Fruit fly (Drosophila melanogaster) whole organism, embryonic: ENCODE measurements around the gene CG42269.
A peak's percentile ranks its signal among the peaks of the same experiment; 100 is the strongest.

Source experiments
- ATbp ChIP-seq: fragments of 200-800 bp; sonication (Bioruptor generic); optimal IDR thresholded peaks from 2 replicates; lab custom pipeline; 2017; ENCODE audit warnings: missing biosample characterization, mild to moderate bottlenecking, missing genetic modification characterization, missing genetic modification reagents
- Bdp1 ChIP-seq: fragments of 200-800 bp; sonication (Bioruptor generic); optimal IDR thresholded peaks from 3 replicates; lab custom pipeline; 2016; ENCODE audit warnings: missing biosample characterization, missing genetic modification characterization
- Bgb ChIP-seq: fragments of 200-800 bp; sonication (Bioruptor generic); IDR thresholded peaks from 2 replicates; pipeline ENCODE4 v1.3.6; 2022; ENCODE audit warnings: missing biosample characterization, missing genetic modification characterization; ENCODE audit not compliant: partially characterized antibody
- CG1024 ChIP-seq: fragments of 200-800 bp; sonication (Bioruptor generic); IDR thresholded peaks from 2 replicates; pipeline ENCODE4 v1.3.6; 2022; ENCODE audit warnings: missing biosample characterization, missing genetic modification characterization
- CG10267 ChIP-seq: fragments of 200-800 bp; sonication (Bioruptor generic); optimal IDR thresholded peaks from 2 replicates; lab custom pipeline; 2018; ENCODE audit warnings: missing biosample characterization, mild to moderate bottlenecking, missing genetic modification characterization, moderate library complexity
- CG10979 ChIP-seq: fragments of 200-800 bp; sonication (Bioruptor generic); optimal IDR thresholded peaks from 2 replicates; lab custom pipeline; 2018; ENCODE audit warnings: missing biosample characterization, mild to moderate bottlenecking, missing genetic modification characterization, moderate library complexity
- CG12071 ChIP-seq: fragments of 200-800 bp; sonication (Bioruptor generic); optimal IDR thresholded peaks from 3 replicates; lab custom pipeline; 2018; ENCODE audit warnings: missing biosample characterization, mild to moderate bottlenecking, missing genetic modification characterization
- CG12219 ChIP-seq: fragments of 200-800 bp; sonication (Bioruptor generic); optimal IDR thresholded peaks from 3 replicates; lab custom pipeline; 2018; ENCODE audit warnings: missing biosample characterization, mild to moderate bottlenecking, missing genetic modification characterization
- CG12942 ChIP-seq: fragments of 200-800 bp; sonication (Bioruptor generic); optimal IDR thresholded peaks from 3 replicates; lab custom pipeline; 2016; ENCODE audit warnings: missing biosample characterization, missing genetic modification characterization
- CG14667 ChIP-seq: fragments of 200-800 bp; sonication (Bioruptor generic); IDR thresholded peaks from 2 replicates; pipeline ENCODE4 v1.3.6; 2022; ENCODE audit warnings: missing biosample characterization, missing genetic modification characterization
- CG14860 ChIP-seq: fragments of 200-800 bp; sonication (Bioruptor generic); IDR thresholded peaks from 3 replicates; pipeline ENCODE4 v1.3.6; 2022; ENCODE audit warnings: missing biosample characterization, missing genetic modification characterization; ENCODE audit not compliant: partially characterized antibody
- CG17829 ChIP-seq: fragments of 200-800 bp; optimal IDR thresholded peaks from 2 replicates; lab custom pipeline; 2019; ENCODE audit warnings: missing biosample characterization, mild to moderate bottlenecking, missing genetic modification characterization, moderate library complexity
- CG2712 ChIP-seq: fragments of 200-800 bp; optimal IDR thresholded peaks from 3 replicates; lab custom pipeline; 2019; ENCODE audit warnings: missing biosample characterization, mild to moderate bottlenecking, missing genetic modification characterization, moderate library complexity
- CG2875 ChIP-seq: fragments of 200-800 bp; sonication (Bioruptor generic); optimal IDR thresholded peaks from 2 replicates; lab custom pipeline; 2017; ENCODE audit warnings: missing biosample characterization, mild to moderate bottlenecking, missing genetic modification characterization, missing genetic modification reagents
- CG31365 ChIP-seq: fragments of 200-800 bp; sonication (Bioruptor generic); optimal IDR thresholded peaks from 2 replicates; lab custom pipeline; 2018; ENCODE audit warnings: missing biosample characterization, mild to moderate bottlenecking, missing genetic modification characterization
- CG3407 ChIP-seq: fragments of 200-800 bp; sonication (Bioruptor generic); optimal IDR thresholded peaks from 2 replicates; lab custom pipeline; 2018; ENCODE audit warnings: missing biosample characterization, mild to moderate bottlenecking, missing genetic modification characterization
- CG7987 ChIP-seq: fragments of 200-800 bp; sonication (Bioruptor generic); optimal IDR thresholded peaks from 2 replicates; lab custom pipeline; 2018; ENCODE audit warnings: missing biosample characterization, mild to moderate bottlenecking, missing genetic modification characterization, moderate library complexity
- CG9727 ChIP-seq: fragments of 200-800 bp; sonication (Bioruptor generic); optimal IDR thresholded peaks from 3 replicates; lab custom pipeline; 2017; ENCODE audit warnings: missing biosample characterization, mild to moderate bottlenecking, missing genetic modification characterization
- Dip2 ChIP-seq: fragments of 200-800 bp; sonication (Bioruptor generic); IDR thresholded peaks from 2 replicates; pipeline ENCODE4 v1.3.6; 2022; ENCODE audit warnings: missing biosample characterization, missing genetic modification characterization
- HHEX ChIP-seq: fragments of 200-800 bp; sonication (Bioruptor generic); optimal IDR thresholded peaks from 3 replicates; lab custom pipeline; 2017; ENCODE audit warnings: missing biosample characterization, mild to moderate bottlenecking, missing genetic modification characterization, missing genetic modification reagents
- Lhr ChIP-seq: fragments of 200-800 bp; sonication (Bioruptor generic); optimal IDR thresholded peaks from 3 replicates; lab custom pipeline; 2017; ENCODE audit warnings: mild to moderate bottlenecking, missing biosample characterization, missing genetic modification reagents, missing genetic modification characterization
- Meics ChIP-seq: fragments of 200-800 bp; sonication (Bioruptor generic); optimal IDR thresholded peaks from 2 replicates; lab custom pipeline; 2017; ENCODE audit warnings: missing biosample characterization, mild to moderate bottlenecking, missing genetic modification characterization
- Mes4 ChIP-seq: fragments of 200-800 bp; sonication (Bioruptor generic); optimal IDR thresholded peaks from 2 replicates; lab custom pipeline; 2016; ENCODE audit warnings: missing biosample characterization, missing genetic modification characterization
- Mrtf ChIP-seq: fragments of 200-800 bp; sonication (Bioruptor generic); IDR thresholded peaks from 3 replicates; pipeline ENCODE4 v1.3.6; 2022; ENCODE audit warnings: missing biosample characterization, missing genetic modification characterization
- Ptx1 ChIP-seq: fragments of 200-800 bp; sonication (Bioruptor generic); IDR thresholded peaks from 2 replicates; pipeline ENCODE4 v1.3.6; 2022; ENCODE audit warnings: missing biosample characterization, missing genetic modification characterization
- Six4 ChIP-seq: fragments of 200-800 bp; sonication (Bioruptor generic); optimal IDR thresholded peaks from 2 replicates; lab custom pipeline; 2016; ENCODE audit warnings: missing biosample characterization, missing genetic modification characterization
- Sox102F ChIP-seq: fragments of 200-800 bp; sonication (Bioruptor generic); optimal IDR thresholded peaks from 2 replicates; lab custom pipeline; 2018; ENCODE audit warnings: missing biosample characterization, mild to moderate bottlenecking, missing genetic modification characterization, moderate library complexity
- Xrp1 ChIP-seq: fragments of 200-800 bp; sonication (Bioruptor generic); IDR thresholded peaks from 2 replicates; pipeline ENCODE4 v1.3.6; 2022; ENCODE audit warnings: missing biosample characterization, missing genetic modification characterization
- ac ChIP-seq: fragments of 200-800 bp; sonication (Bioruptor generic); optimal IDR thresholded peaks from 3 replicates; lab custom pipeline; 2017; ENCODE audit warnings: missing biosample characterization, mild to moderate bottlenecking, missing genetic modification characterization
- cad ChIP-seq: fragments of >200 bp; optimal IDR thresholded peaks from 2 replicates; lab custom pipeline; 2017; ENCODE audit warnings: missing biosample characterization, missing genetic modification characterization
- caup ChIP-seq: fragments of 200-800 bp; sonication (Bioruptor generic); optimal IDR thresholded peaks from 3 replicates; lab custom pipeline; 2017; ENCODE audit warnings: missing biosample characterization, mild to moderate bottlenecking, missing genetic modification characterization, moderate library complexity; ENCODE audit not compliant: severe bottlenecking
- dan ChIP-seq: fragments of 200-800 bp; sonication (Bioruptor generic); IDR thresholded peaks from 2 replicates; pipeline ENCODE4 v1.3.6; 2022; ENCODE audit warnings: missing biosample characterization, missing genetic modification characterization
- dati ChIP-seq: fragments of 200-800 bp; sonication (Bioruptor generic); IDR thresholded peaks from 2 replicates; pipeline ENCODE4 v1.3.6; 2022; ENCODE audit warnings: missing biosample characterization, missing genetic modification characterization
- dpn ChIP-seq, 2 experiments: fragments of 200-800 bp; sonication (Bioruptor generic); optimal IDR thresholded peaks; 3 replicates each; lab custom pipeline; 2016; ENCODE audit warnings: missing biosample characterization in 2 of 2, missing genetic modification characterization in 2 of 2
- emc ChIP-seq: fragments of 200-800 bp; sonication (Bioruptor generic); optimal IDR thresholded peaks from 2 replicates; lab custom pipeline; 2016; ENCODE audit warnings: missing biosample characterization, missing genetic modification characterization
- esg ChIP-seq: fragments of 200-800 bp; sonication (Bioruptor generic); conservative IDR thresholded peaks from 2 replicates; pipeline ENCODE4 v1.3.6; 2022; ENCODE audit warnings: missing biosample characterization, missing genetic modification characterization
- lilli ChIP-seq: fragments of 200-800 bp; sonication (Bioruptor generic); optimal IDR thresholded peaks from 3 replicates; lab custom pipeline; 2016; ENCODE audit warnings: missing biosample characterization, missing genetic modification characterization
- luna ChIP-seq: fragments of 200-800 bp; sonication (Bioruptor generic); optimal IDR thresholded peaks from 2 replicates; lab custom pipeline; 2016; ENCODE audit warnings: missing biosample characterization, missing genetic modification characterization
- nmo ChIP-seq: fragments of 200-800 bp; sonication (Bioruptor generic); optimal IDR thresholded peaks from 2 replicates; lab custom pipeline; 2018; ENCODE audit warnings: missing biosample characterization, mild to moderate bottlenecking, missing genetic modification characterization, moderate library complexity
- nom ChIP-seq: fragments of 200-800 bp; sonication (Bioruptor generic); optimal IDR thresholded peaks from 2 replicates; lab custom pipeline; 2017; ENCODE audit warnings: missing biosample characterization, missing genetic modification characterization, mild to moderate bottlenecking, moderate library complexity, missing genetic modification reagents
- p53 ChIP-seq: fragments of 200-800 bp; sonication (Bioruptor generic); optimal IDR thresholded peaks from 2 replicates; lab custom pipeline; 2016; ENCODE audit warnings: missing biosample characterization, missing genetic modification characterization
- pzg ChIP-seq: fragments of 200-800 bp; sonication (Bioruptor generic); optimal IDR thresholded peaks from 3 replicates; lab custom pipeline; 2018; ENCODE audit warnings: missing biosample characterization, mild to moderate bottlenecking, missing genetic modification characterization, moderate library complexity
- sc ChIP-seq, 3 experiments: fragments of >200 bp in 2 of 3; fragments of 200-800 bp in 1 of 3; sonication (Bioruptor generic) in 1 of 3; optimal IDR thresholded peaks; 2 replicates in 2 of 3; 3 replicates in 1 of 3; lab custom pipeline; 2017; ENCODE audit warnings: mild to moderate bottlenecking in 1 of 3, missing biosample characterization in 1 of 3, missing genetic modification characterization in 1 of 3, missing genetic modification reagents in 1 of 3
- sd ChIP-seq: fragments of 200-800 bp; sonication (Bioruptor generic); optimal IDR thresholded peaks from 3 replicates; lab custom pipeline; 2018; ENCODE audit warnings: missing biosample characterization, mild to moderate bottlenecking, missing genetic modification characterization, moderate library complexity
- sob ChIP-seq: fragments of 200-800 bp; sonication (Bioruptor generic); IDR thresholded peaks from 2 replicates; pipeline ENCODE4 v1.3.6; 2022; ENCODE audit warnings: missing biosample characterization, missing genetic modification characterization
- sqz ChIP-seq: fragments of 200-800 bp; sonication (Bioruptor generic); optimal IDR thresholded peaks from 3 replicates; lab custom pipeline; 2018; ENCODE audit warnings: missing biosample characterization, mild to moderate bottlenecking, missing genetic modification characterization
- ssp ChIP-seq: fragments of 200-800 bp; sonication (Bioruptor generic); IDR thresholded peaks from 2 replicates; pipeline ENCODE4 v1.3.6; 2022; ENCODE audit warnings: missing biosample characterization, missing genetic modification characterization
- tap ChIP-seq: fragments of 200-800 bp; optimal IDR thresholded peaks from 3 replicates; lab custom pipeline; 2019; ENCODE audit warnings: missing biosample characterization, mild to moderate bottlenecking, missing genetic modification characterization, moderate library complexity
- usp ChIP-seq: fragments of >200 bp; optimal IDR thresholded peaks from 2 replicates; lab custom pipeline; 2017; ENCODE audit warnings: missing biosample characterization, missing genetic modification characterization
- z ChIP-seq: fragments of 200-800 bp; sonication (Bioruptor generic); IDR thresholded peaks from 3 replicates; pipeline ENCODE4 v1.3.6; 2022; ENCODE audit warnings: missing biosample characterization, missing genetic modification characterization

CG42269 gene

dm6 chr3L:6094697-6095096 is 28.6 kb downstream of the CG42269 start, which contains the start of the genes CG10467 and loj (continued):
- TF ChIP-seq nom (GFP tag; lab: Kevin White, UChicago) (no peak), esg (peak; percentile 98), luna (GFP tag; lab: Kevin White, UChicago) (peak; percentile 5), sqz (GFP tag; lab: Kevin White, UChicago) (no peak), CG2875 (GFP tag; lab: Kevin White, UChicago) (peak; percentile 72), tap (tag; lab: Kevin White, UChicago) (peak; percentile 80), Mrtf (peak; percentile 96), CG14860 (GFP tag; lab: Robert Waterston, UW) (peak; percentile 61; the same call in 2 of the 3 replicates), dati (peak; percentile 80), CG14667 (peak; percentile 97), z (peak; percentile 57; the same call in 1 of the 3 replicates), ATbp (peak; percentile 85), Sox102F (GFP tag; lab: Kevin White, UChicago) (peak; percentile 97), CG12942 (GFP tag; lab: Kevin White, UChicago) (peak; percentile 98), pzg (GFP tag; lab: Kevin White, UChicago) (peak; percentile 63), Xrp1 (GFP tag; lab: Robert Waterston, UW) (peak; percentile 97), ac (GFP tag; lab: Kevin White, UChicago) (peak; percentile 72), Dip2 (peak; percentile 56; the same call in 1 of the 2 replicates), Bgb (GFP tag; lab: Robert Waterston, UW) (peak; percentile 59), caup (GFP tag; lab: Kevin White, UChicago) (peak; percentile 89), CG9727 (GFP tag; lab: Kevin White, UChicago) (peak; percentile 96), CG10979 (peak; percentile 94), Lhr (peak; percentile 90), lilli (GFP tag; lab: Kevin White, UChicago) (peak; percentile 95), CG17829 (tag; lab: Kevin White, UChicago) (peak; percentile 96), CG3407 (GFP tag; lab: Kevin White, UChicago) (peak; percentile 84), cad (GFP tag; lab: Kevin White, UChicago) (no peak), sd (tag; lab: Kevin White, UChicago) (peak; percentile 90), sob (GFP tag; lab: Robert Waterston, UW) (peak; percentile 98), Mes4 (GFP tag; lab: Kevin White, UChicago) (peak; percentile 28), CG10267 (tag; lab: Kevin White, UChicago) (peak; percentile 90), usp (GFP tag; lab: Kevin White, UChicago) (no peak), ssp (GFP tag; lab: Robert Waterston, UW) (peak; percentile 93), dpn (GFP tag; optimal IDR thresholded peaks at IDR 0.05; lab: Kevin White, UChicago) (peak; percentile 80 to 98), Six4 (GFP tag; lab: Kevin White, UChicago) (peak; percentile 92), nmo (GFP tag; lab: Kevin White, UChicago) (peak; percentile 98), p53 (GFP tag; lab: Kevin White, UChicago) (no peak), emc (peak; percentile 72), CG1024 (GFP tag; lab: Robert Waterston, UW) (peak; percentile 91), HHEX (GFP tag; lab: Kevin White, UChicago) (peak; percentile 91), CG7987 (GFP tag; lab: Kevin White, UChicago) (peak; percentile 73), Ptx1 (GFP tag; lab: Robert Waterston, UW) (peak; percentile 99), dan (GFP tag; lab: Robert Waterston, UW) (peak; percentile 94), sc (optimal IDR thresholded peaks at IDR 0.05; lab: Kevin White, UChicago) (no peak), sc (GFP tag; optimal IDR thresholded peaks at IDR 0.05; lab: Kevin White, UChicago) (peak; percentile 85), Bdp1 (peak; percentile 78), CG12071 (GFP tag; lab: Kevin White, UChicago) (peak; percentile 43), CG12219 (GFP tag; lab: Kevin White, UChicago) (peak; percentile 73), Meics (GFP tag; lab: Kevin White, UChicago) (peak; percentile 92), CG31365 (tag; lab: Kevin White, UChicago) (no peak), CG2712 (tag; lab: Kevin White, UChicago) (peak; percentile 95)
